Worm (Caenorhabditis elegans) whole organism, late embryonic: Measurements from ENCODE around the gene ztf-8.

ENCODE experiments used
- C38D4.7 ChIP-seq: fragments of 200-800 bp; sonication (Bioruptor generic); optimal IDR thresholded peaks from 2 replicates; lab custom pipeline; 2018; ENCODE audit warnings: mild to moderate bottlenecking, missing genetic modification characterization, moderate library complexity, missing compliant biosample characterization
- Y22D7AL.16 ChIP-seq: sonication (generic microtip); optimal IDR thresholded peaks from 2 replicates; lab custom pipeline; 2016; ENCODE audit warnings: missing genetic modification characterization, missing compliant biosample characterization
- ahr-1 ChIP-seq: sonication (generic microtip); optimal IDR thresholded peaks from 2 replicates; lab custom pipeline; 2016; ENCODE audit warnings: missing genetic modification characterization, missing compliant biosample characterization
- ama-1 ChIP-seq: fragments of 150-350 bp; optimal IDR thresholded peaks from 2 replicates; lab custom pipeline; 2014
- ceh-18 ChIP-seq: sonication (generic microtip); optimal IDR thresholded peaks from 2 replicates; lab custom pipeline; 2016; ENCODE audit warnings: missing genetic modification characterization, missing compliant biosample characterization
- ceh-2 ChIP-seq: sonication (generic microtip); optimal IDR thresholded peaks from 2 replicates; lab custom pipeline; 2016; ENCODE audit warnings: missing genotype, missing genetic modification characterization, missing compliant biosample characterization
- ceh-30 ChIP-seq: fragments of 150-350 bp; optimal IDR thresholded peaks from 2 replicates; lab custom pipeline; 2014; ENCODE audit warnings: missing biosample characterization, missing genetic modification characterization
- ceh-31 ChIP-seq: sonication (generic microtip); optimal IDR thresholded peaks from 2 replicates; lab custom pipeline; 2016; ENCODE audit warnings: missing genetic modification characterization, missing compliant biosample characterization
- ceh-34 ChIP-seq: sonication (generic microtip); optimal IDR thresholded peaks from 2 replicates; lab custom pipeline; 2016; ENCODE audit warnings: mild to moderate bottlenecking, missing genetic modification characterization, missing compliant biosample characterization
- ceh-48 ChIP-seq: sonication (generic microtip); optimal IDR thresholded peaks from 2 replicates; lab custom pipeline; 2016; ENCODE audit warnings: missing genetic modification characterization, inconsistent platforms, missing compliant biosample characterization
- ceh-9 ChIP-seq: sonication (generic microtip); optimal IDR thresholded peaks from 2 replicates; lab custom pipeline; 2016; ENCODE audit warnings: mild to moderate bottlenecking, missing genetic modification characterization, inconsistent platforms, missing compliant biosample characterization
- dmd-4 ChIP-seq: sonication (generic microtip); optimal IDR thresholded peaks from 2 replicates; lab custom pipeline; 2016; ENCODE audit warnings: borderline replicate concordance, missing genetic modification characterization, missing compliant biosample characterization
- elt-2 ChIP-seq: sonication (generic microtip); optimal IDR thresholded peaks from 2 replicates; lab custom pipeline; 2016; ENCODE audit warnings: missing genetic modification reagents, missing genetic modification characterization, missing compliant biosample characterization
- fkh-10 ChIP-seq: fragments of 150-350 bp; optimal IDR thresholded peaks from 2 replicates; lab custom pipeline; 2014; ENCODE audit warnings: missing biosample characterization, missing genetic modification reagents, missing genetic modification characterization
- gmeb-2 ChIP-seq: sonication (generic microtip); optimal IDR thresholded peaks from 2 replicates; lab custom pipeline; 2016; ENCODE audit warnings: missing genetic modification characterization, inconsistent platforms, missing compliant biosample characterization
- hlh-15 ChIP-seq: sonication (generic microtip); optimal IDR thresholded peaks from 2 replicates; lab custom pipeline; 2016; ENCODE audit warnings: missing genetic modification characterization, missing compliant biosample characterization
- hlh-30 ChIP-seq: sonication (generic microtip); optimal IDR thresholded peaks from 2 replicates; lab custom pipeline; 2017; ENCODE audit warnings: antibody characterized with exemption, missing genetic modification characterization, missing compliant biosample characterization; ENCODE audit not compliant: insufficient read depth
- hlh-6 ChIP-seq: sonication (generic microtip); optimal IDR thresholded peaks from 2 replicates; lab custom pipeline; 2016; ENCODE audit warnings: missing genotype, missing genetic modification characterization, missing compliant biosample characterization
- hlh-8 ChIP-seq: sonication (generic microtip); optimal IDR thresholded peaks from 2 replicates; lab custom pipeline; 2016; ENCODE audit warnings: missing genotype, missing genetic modification characterization, missing compliant biosample characterization
- lim-6 ChIP-seq: sonication (generic microtip); optimal IDR thresholded peaks from 2 replicates; lab custom pipeline; 2016; ENCODE audit warnings: missing genetic modification characterization, missing compliant biosample characterization
- mec-3 ChIP-seq: sonication (generic microtip); optimal IDR thresholded peaks from 2 replicates; lab custom pipeline; 2016; ENCODE audit warnings: borderline replicate concordance, missing genetic modification characterization, missing compliant biosample characterization
- nfya-1 ChIP-seq: sonication (generic microtip); optimal IDR thresholded peaks from 2 replicates; lab custom pipeline; 2017; ENCODE audit warnings: missing genetic modification characterization, mild to moderate bottlenecking, missing compliant biosample characterization, antibody characterized with exemption, moderate library complexity
- nhr-232 ChIP-seq: sonication (generic microtip); optimal IDR thresholded peaks from 2 replicates; lab custom pipeline; 2016; ENCODE audit warnings: missing genetic modification characterization, missing compliant biosample characterization
- pat-9 ChIP-seq: fragments of 200-800 bp; sonication (Bioruptor generic); optimal IDR thresholded peaks from 2 replicates; lab custom pipeline; 2018; ENCODE audit warnings: mild to moderate bottlenecking, missing genetic modification characterization, moderate library complexity, missing compliant biosample characterization
- pha-4 ChIP-seq: fragments of 150-350 bp; optimal IDR thresholded peaks from 2 replicates; lab custom pipeline; 2018; ENCODE audit warnings: missing biosample characterization, missing genetic modification reagents, missing genetic modification characterization
- pqm-1 ChIP-seq: sonication (generic microtip); optimal IDR thresholded peaks from 2 replicates; lab custom pipeline; 2016; ENCODE audit warnings: missing genetic modification characterization, missing compliant biosample characterization
- sdc-2 ChIP-seq: sonication (generic microtip); optimal IDR thresholded peaks from 2 replicates; lab custom pipeline; 2016; ENCODE audit warnings: missing genotype, missing genetic modification characterization, missing compliant biosample characterization
- sox-2 ChIP-seq: fragments of 200-800 bp; sonication (Bioruptor generic); IDR thresholded peaks from 2 replicates; pipeline ENCODE4 v1.3.6; 2022; ENCODE audit warnings: missing genetic modification reagents, missing genetic modification characterization, missing compliant biosample characterization
- syd-9 ChIP-seq: sonication (generic microtip); optimal IDR thresholded peaks from 2 replicates; lab custom pipeline; 2016; ENCODE audit warnings: mild to moderate bottlenecking, missing genetic modification characterization, moderate library complexity, missing compliant biosample characterization
- tbx-7 ChIP-seq: sonication (generic microtip); optimal IDR thresholded peaks from 2 replicates; lab custom pipeline; 2016; ENCODE audit warnings: missing genotype, missing genetic modification characterization, missing compliant biosample characterization
- ttx-3 ChIP-seq: sonication (generic microtip); optimal IDR thresholded peaks from 2 replicates; lab custom pipeline; 2016; ENCODE audit warnings: missing genetic modification reagents, missing genetic modification characterization, missing compliant biosample characterization
- unc-42 ChIP-seq: sonication (generic microtip); optimal IDR thresholded peaks from 2 replicates; lab custom pipeline; 2016; ENCODE audit warnings: missing genotype, missing genetic modification characterization, missing compliant biosample characterization
- unc-86 ChIP-seq: sonication (generic microtip); optimal IDR thresholded peaks from 2 replicates; lab custom pipeline; 2016; ENCODE audit warnings: missing genetic modification characterization, missing compliant biosample characterization
- zip-5 ChIP-seq: sonication (generic microtip); optimal IDR thresholded peaks from 2 replicates; lab custom pipeline; 2016; ENCODE audit warnings: missing genetic modification characterization, missing compliant biosample characterization

The ztf-8 gene

DNA sequence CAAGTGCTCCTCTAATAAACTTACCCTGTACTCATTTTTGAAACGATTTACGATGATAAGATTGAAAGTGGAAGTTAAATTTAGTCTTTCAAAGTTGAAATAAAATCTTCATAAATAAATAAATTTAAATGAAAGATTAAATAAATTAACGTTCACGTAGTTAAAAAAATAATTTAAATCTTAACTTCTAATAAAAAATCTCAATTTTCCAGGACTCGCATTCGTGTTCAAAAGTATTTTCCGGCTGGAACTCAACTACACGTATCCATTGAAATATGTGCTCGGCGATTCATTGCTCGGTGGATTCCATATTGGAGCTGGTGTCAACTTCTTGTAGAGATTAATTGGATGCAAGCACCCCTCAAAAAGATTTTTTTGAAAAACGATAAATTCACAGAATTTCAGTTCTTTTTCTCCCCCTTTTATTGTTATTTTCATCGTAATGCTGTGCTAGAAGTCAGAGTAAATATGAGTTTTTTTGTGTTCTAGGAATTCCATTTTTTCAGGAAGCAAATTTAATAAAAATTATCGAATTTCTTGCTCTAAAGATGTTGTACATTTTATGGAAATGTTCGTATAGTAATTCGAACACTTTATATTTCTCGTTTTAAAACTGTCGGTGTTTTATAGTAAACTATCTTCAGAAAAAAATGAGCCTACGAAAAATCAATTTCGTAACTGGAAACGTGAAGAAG is 9.8 kb downstream of the ztf-8 start, which contains the start of the genes C34E10.9 and hap-1:
Gene C34E10.9 (minus strand): TSS at position 101 of the 695 bp plus-strand sequence.
Gene hap-1 (plus strand): TSS at position 645 of the 695 bp plus-strand sequence.
- TF ChIP-seq unc-42 (tag; lab: Kevin White, UChicago): no peak
- TF ChIP-seq ceh-30 (tag; lab: Kevin White, UChicago): no peak
- no peak for TF ChIP-seq hlh-8 (tag; lab: Kevin White, UChicago)

- TF ChIP-seq C38D4.7 (GFP tag; lab: Kevin White, UChicago): no peak
- no peak for TF ChIP-seq elt-2 (tag; lab: Kevin White, UChicago)
- TF ChIP-seq dmd-4 (tag; lab: Kevin White, UChicago): no peak
- TF ChIP-seq ama-1 (lab: Kevin White, UChicago): no peak
- TF ChIP-seq ceh-18 (tag; lab: Kevin White, UChicago): no peak
- TF ChIP-seq Y22D7AL.16 (tag; lab: Kevin White, UChicago): no peak
- no peak for TF ChIP-seq ceh-48
- no peak for TF ChIP-seq hlh-30 (tag; lab: Kevin White, UChicago)
- no peak for TF ChIP-seq tbx-7 (tag; lab: Kevin White, UChicago)
- TF ChIP-seq ceh-2 (tag; lab: Kevin White, UChicago): no peak
These were observed 12.9 kb downstream of the ztf-8 start, which contains the start of gene gop-3 for ce11 chrIII:5260394-5260793. Gene gop-3, plus strand, starts transcription at chrIII:5260694.

ce11 chrIII:5258918-5259317 is 14.4 kb downstream of the ztf-8 start, which contains the start of gene gop-2:
Gene gop-2, plus strand, starts transcription at chrIII:5259023.
- TF ChIP-seq ceh-34 (tag; lab: Kevin White, UChicago) (no peak), mec-3 (no peak), syd-9 (no peak), ttx-3 (tag; lab: Kevin White, UChicago) (no peak), unc-86 (tag; lab: Kevin White, UChicago) (no peak), ceh-31 (tag; lab: Kevin White, UChicago) (no peak), lim-6 (tag; lab: Kevin White, UChicago) (no peak), ama-1 (lab: Kevin White, UChicago) (no peak), unc-42 (tag; lab: Kevin White, UChicago) (no peak), sdc-2 (tag; lab: Kevin White, UChicago) (no peak), nhr-232 (tag; lab: Kevin White, UChicago) (no peak), nfya-1 (tag; lab: Kevin White, UChicago) (no peak), tbx-7 (tag; lab: Kevin White, UChicago) (no peak), ahr-1 (no peak), sox-2 (GFP tag; lab: Robert Waterston, UW) (no peak), hlh-8 (tag; lab: Kevin White, UChicago) (no peak)

ce11 chrIII:5254108-5254507 is 19.2 kb downstream of the ztf-8 start, which contains the start of the genes sumv-1 and gop-1:
Gene sumv-1, minus strand, starts transcription at chrIII:5254187.
Gene gop-1, plus strand, starts transcription at chrIII:5254438.
- TF ChIP-seq unc-42 (tag; lab: Kevin White, UChicago): peak; percentile 19
- no peak for TF ChIP-seq pha-4 (tag; lab: Kevin White, UChicago)
- no peak for TF ChIP-seq pqm-1

DNA sequence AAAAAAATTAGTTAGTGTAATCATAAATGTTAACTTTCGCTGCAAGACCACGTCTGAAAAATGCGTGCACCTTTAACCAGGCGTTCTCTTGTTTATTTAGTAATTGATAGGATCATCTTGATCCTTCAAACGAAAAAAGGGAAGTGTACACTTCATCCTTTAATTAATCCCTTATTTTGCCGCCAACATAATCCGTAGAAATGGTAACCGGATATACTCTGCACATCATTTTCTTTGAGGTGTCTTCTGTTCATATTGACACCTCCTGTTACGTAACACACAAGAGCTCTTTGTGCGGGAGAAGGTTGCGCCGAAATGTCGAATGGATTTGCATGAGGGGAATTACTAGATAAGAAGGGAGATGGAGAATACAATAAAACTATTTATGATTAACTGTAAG is 24.6 kb downstream of the ztf-8 start:
- TF ChIP-seq hlh-30 (tag; lab: Kevin White, UChicago) (no peak), hlh-15 (tag; lab: Kevin White, UChicago) (no peak), nhr-232 (tag; lab: Kevin White, UChicago) (no peak), fkh-10 (GFP tag; lab: Kevin White, UChicago) (no peak), Y22D7AL.16 (tag; lab: Kevin White, UChicago) (no peak), hlh-6 (no peak), lim-6 (tag; lab: Kevin White, UChicago) (no peak), ceh-9 (tag; lab: Kevin White, UChicago) (no peak), gmeb-2 (tag; lab: Kevin White, UChicago) (no peak), zip-5 (tag; lab: Kevin White, UChicago) (no peak), pat-9 (tag; lab: Kevin White, UChicago) (no peak)
